Fruit fly (Drosophila melanogaster): Measurements from ENCODE around the gene CG5397.
A peak's percentile ranks its signal among the peaks of the same experiment; 100 is the strongest.

The CG5397 gene

dm6 chr2L:1214465-1214864, 25.4 kb upstream of the CG5397 start (continued):
- TF ChIP-seq hkb (optimal IDR thresholded peaks at IDR 0.05) (no peak), hkb (GFP tag; IDR thresholded peaks at IDR 0.05) (peak; percentile 70), Bgb (GFP tag; IDR thresholded peaks at IDR 0.05; ENCODE audit: partially characterized antibody) (no peak), Blimp-1 (GFP tag; optimal IDR thresholded peaks at IDR 0.05) (peak; percentile 53), CG10366 (GFP tag; IDR thresholded peaks at IDR 0.05) (peak; percentile 46; the same call in 1 of the 2 replicates), Hr3 (GFP tag; optimal IDR thresholded peaks at IDR 0.05) (no peak), CG33557 (GFP tag; optimal IDR thresholded peaks at IDR 0.05) (no peak), gce (GFP tag; IDR thresholded peaks at IDR 0.05) (0 out of 3 replicates have a peak, but pooled peaks have one; percentile 44), CG2678 (tag; optimal IDR thresholded peaks at IDR 0.05) (peak; percentile 61), pita (GFP tag; optimal IDR thresholded peaks at IDR 0.05) (no peak), Doc2 (GFP tag; IDR thresholded peaks at IDR 0.05) (no peak), nau (GFP tag; optimal IDR thresholded peaks at IDR 0.05) (no peak), Neu2 (GFP tag; optimal IDR thresholded peaks at IDR 0.05; ENCODE audit: borderline replicate concordance) (no peak), CG9437 (GFP tag; optimal IDR thresholded peaks at IDR 0.05) (peak; percentile 8), CG9727 (GFP tag; optimal IDR thresholded peaks at IDR 0.05) (peak; percentile 6), Hmx (GFP tag; optimal IDR thresholded peaks at IDR 0.05) (no peak), CG18476 (GFP tag; optimal IDR thresholded peaks at IDR 0.05) (no peak), Mes4 (GFP tag; optimal IDR thresholded peaks at IDR 0.05) (no peak), CG10654 (GFP tag; optimal IDR thresholded peaks at IDR 0.05) (peak; percentile 23), pum (GFP tag; optimal IDR thresholded peaks at IDR 0.05) (no peak), CG7963 (GFP tag; IDR thresholded peaks at IDR 0.05; ENCODE audit: partially characterized antibody) (no peak), Gug (GFP tag; IDR thresholded peaks at IDR 0.05) (0 out of 4 replicates have a peak, but pooled peaks have one; percentile 33), CG15073 (GFP tag; optimal IDR thresholded peaks at IDR 0.05) (no peak), Usf (GFP tag; optimal IDR thresholded peaks at IDR 0.05) (no peak), HmgD (GFP tag; optimal IDR thresholded peaks at IDR 0.05) (no peak), Ptx1 (GFP tag; IDR thresholded peaks at IDR 0.05) (peak; percentile 59), ftz-f1 (GFP tag; optimal IDR thresholded peaks at IDR 0.05) (no peak), CG31365 (tag; optimal IDR thresholded peaks at IDR 0.05) (no peak), CG8478 (optimal IDR thresholded peaks at IDR 0.05) (no peak), fu2 (GFP tag; optimal IDR thresholded peaks at IDR 0.05) (no peak), kni (GFP tag; optimal IDR thresholded peaks at IDR 0.05) (no peak), az2 (GFP tag; optimal IDR thresholded peaks at IDR 0.05) (peak; percentile 42), Ravus (GFP tag; IDR thresholded peaks at IDR 0.05) (no peak), Abd-B (GFP tag; optimal IDR thresholded peaks at IDR 0.05) (no peak), CG18764 (GFP tag; optimal IDR thresholded peaks at IDR 0.05) (no peak), CG12769 (tag; optimal IDR thresholded peaks at IDR 0.05) (peak; percentile 15), fru (optimal IDR thresholded peaks at IDR 0.05) (no peak), sug (tag; optimal IDR thresholded peaks at IDR 0.05) (no peak), br (optimal IDR thresholded peaks at IDR 0.05) (no peak), pnt (GFP tag; optimal IDR thresholded peaks at IDR 0.05) (no peak), zf30C (GFP tag; optimal IDR thresholded peaks at IDR 0.05) (no peak), sens-2 (GFP tag; IDR thresholded peaks at IDR 0.05) (no peak), HLH3B (GFP tag; IDR thresholded peaks at IDR 0.05) (peak; percentile 72), en (GFP tag; optimal IDR thresholded peaks at IDR 0.05) (no peak), NFAT (GFP tag; IDR thresholded peaks at IDR 0.05) (no peak), CG12942 (GFP tag; optimal IDR thresholded peaks at IDR 0.05) (no peak), CG18011 (GFP tag; optimal IDR thresholded peaks at IDR 0.05) (no peak), sna (GFP tag; IDR thresholded peaks at IDR 0.05; ENCODE audit: partially characterized antibody) (no peak), CG16863 (GFP tag; optimal IDR thresholded peaks at IDR 0.05) (no peak), MBD-R2 (GFP tag; IDR thresholded peaks at IDR 0.05) (no peak; the same call in 1 of the 2 replicates), esg (GFP tag; conservative IDR thresholded peaks at IDR 0.05) (peak; percentile 55; the same call in 1 of the 2 replicates), ATbp (GFP tag; optimal IDR thresholded peaks at IDR 0.05) (peak; percentile 50), CG11085 (GFP tag; IDR thresholded peaks at IDR 0.05) (no peak)
